1 fruit fly cellular context compared by ENCODE assay signal in genomic region chr3L:12831290-12831952, dm6.
TF ChIP-seq lines count a peak whose summit lies in the region.

No protein-coding gene starts in this region.

TF ChIP-seq in whole organism, embryonic, 481 proteins besides CTCF, POLR2A, EP300 and RAD21 (continued from another document and continues in another):
- TF ChIP-seq ttk (GFP tag; IDR thresholded peaks at IDR 0.05; lab: Robert Waterston, UW) (no peak), CG2129 (GFP tag; IDR thresholded peaks at IDR 0.05; lab: Robert Waterston, UW; ENCODE audit: partially characterized antibody) (no peak), jing (GFP tag; optimal IDR thresholded peaks at IDR 0.05; lab: Kevin White, UChicago) (peak; percentile 8), H2.0 (GFP tag; IDR thresholded peaks at IDR 0.05; lab: Robert Waterston, UW) (peak; percentile 58), fd3F (GFP tag; optimal IDR thresholded peaks at IDR 0.05; lab: Kevin White, UChicago) (peak; percentile 9), CG6683 (GFP tag; optimal IDR thresholded peaks at IDR 0.05; lab: Kevin White, UChicago) (no peak), kah (GFP tag; optimal IDR thresholded peaks at IDR 0.05; lab: Kevin White, UChicago) (no peak), CG30020 (tag; optimal IDR thresholded peaks at IDR 0.05; lab: Kevin White, UChicago) (no peak), ssp (GFP tag; IDR thresholded peaks at IDR 0.05; lab: Robert Waterston, UW) (no peak), E2f1 (GFP tag; IDR thresholded peaks at IDR 0.05; lab: Robert Waterston, UW) (no peak), Bteb2 (GFP tag; optimal IDR thresholded peaks at IDR 0.05; lab: Kevin White, UChicago) (peak; percentile 60), CG11696 (GFP tag; IDR thresholded peaks at IDR 0.05; lab: Robert Waterston, UW) (no peak), caup (GFP tag; optimal IDR thresholded peaks at IDR 0.05; lab: Kevin White, UChicago; ENCODE audit: severe bottlenecking) (no peak), Eip74EF (GFP tag; optimal IDR thresholded peaks at IDR 0.05; lab: Kevin White, UChicago) (peak in 1 of 2 experiments; percentile 39), NFAT (GFP tag; IDR thresholded peaks at IDR 0.05; lab: Robert Waterston, UW) (no peak), CG12769 (tag; optimal IDR thresholded peaks at IDR 0.05; lab: Kevin White, UChicago) (peak; percentile 29), cas (GFP tag; IDR thresholded peaks at IDR 0.05; lab: Robert Waterston, UW) (no peak), CG1603 (tag; optimal IDR thresholded peaks at IDR 0.05; lab: Kevin White, UChicago) (peak; percentile 25), CG7987 (GFP tag; optimal IDR thresholded peaks at IDR 0.05; lab: Kevin White, UChicago) (no peak), CG42726 (GFP tag; IDR thresholded peaks at IDR 0.05; lab: Robert Waterston, UW; ENCODE audit: partially characterized antibody) (no peak), CG31388 (GFP tag; optimal IDR thresholded peaks at IDR 0.05; lab: Kevin White, UChicago) (no peak), Nf-YC (tag; optimal IDR thresholded peaks at IDR 0.05; lab: Kevin White, UChicago) (no peak), CG43689 (GFP tag; IDR thresholded peaks at IDR 0.05; lab: Robert Waterston, UW) (no peak), CG12744 (GFP tag; optimal IDR thresholded peaks at IDR 0.05; lab: Kevin White, UChicago) (no peak), CG4404 (GFP tag; IDR thresholded peaks at IDR 0.05; lab: Robert Waterston, UW) (no peak), BEAF-32 (GFP tag; optimal IDR thresholded peaks at IDR 0.05; lab: Kevin White, UChicago) (no peak), Oli (tag; optimal IDR thresholded peaks at IDR 0.05; lab: Kevin White, UChicago) (peak; percentile 62), fru (optimal IDR thresholded peaks at IDR 0.05; lab: Kevin White, UChicago) (no peak), zen2 (GFP tag; IDR thresholded peaks at IDR 0.05; lab: Robert Waterston, UW; ENCODE audit: partially characterized antibody) (no peak), oc (tag; optimal IDR thresholded peaks at IDR 0.05; lab: Kevin White, UChicago) (peak; percentile 3), tx (GFP tag; optimal IDR thresholded peaks at IDR 0.05; lab: Kevin White, UChicago) (peak; percentile 15), CG1832 (GFP tag; optimal IDR thresholded peaks at IDR 0.05; lab: Kevin White, UChicago) (no peak), CG30431 (GFP tag; optimal IDR thresholded peaks at IDR 0.05; lab: Kevin White, UChicago) (no peak), hbn (GFP tag; IDR thresholded peaks at IDR 0.05; lab: Robert Waterston, UW; ENCODE audit: partially characterized antibody) (no peak), CG8765 (GFP tag; IDR thresholded peaks at IDR 0.05; lab: Robert Waterston, UW) (no peak), CG2678 (tag; optimal IDR thresholded peaks at IDR 0.05; lab: Kevin White, UChicago) (peak; percentile 66), CG14965 (GFP tag; optimal IDR thresholded peaks at IDR 0.05; lab: Kevin White, UChicago; ENCODE audit: borderline replicate concordance) (no peak), Adf1 (GFP tag; IDR thresholded peaks at IDR 0.05; lab: Robert Waterston, UW) (no peak), Kr (GFP tag; optimal IDR thresholded peaks at IDR 0.05; lab: Kevin White, UChicago) (no peak), C15 (GFP tag; IDR thresholded peaks at IDR 0.05; lab: Robert Waterston, UW) (no peak), her (GFP tag; optimal IDR thresholded peaks at IDR 0.05; lab: Kevin White, UChicago) (no peak), CG8388 (GFP tag; optimal IDR thresholded peaks at IDR 0.05; lab: Kevin White, UChicago) (peak; percentile 32), CG6765 (GFP tag; optimal IDR thresholded peaks at IDR 0.05; lab: Kevin White, UChicago) (no peak), CHES-1-like (GFP tag; optimal IDR thresholded peaks at IDR 0.05; lab: Kevin White, UChicago) (peak; percentile 61), sim (GFP tag; IDR thresholded peaks at IDR 0.05; lab: Robert Waterston, UW) (no peak), Asciz (GFP tag; optimal IDR thresholded peaks at IDR 0.05; lab: Kevin White, UChicago) (peak; percentile 49), CG17802 (tag; optimal IDR thresholded peaks at IDR 0.05; lab: Kevin White, UChicago) (no peak), Fer1 (GFP tag; optimal IDR thresholded peaks at IDR 0.05; lab: Kevin White, UChicago) (peak; percentile 29), Drgx (GFP tag; IDR thresholded peaks at IDR 0.05; lab: Robert Waterston, UW) (peak; percentile 70), lbe (GFP tag; optimal IDR thresholded peaks at IDR 0.05; lab: Kevin White, UChicago) (no peak), grn (GFP tag; optimal IDR thresholded peaks at IDR 0.05; lab: Kevin White, UChicago) (no peak), D19A (tag; optimal IDR thresholded peaks at IDR 0.05; lab: Kevin White, UChicago) (peak; percentile 71), crp (GFP tag; optimal IDR thresholded peaks at IDR 0.05; lab: Kevin White, UChicago) (no peak), crol (GFP tag; IDR thresholded peaks at IDR 0.05; lab: Robert Waterston, UW) (no peak), CG13296 (GFP tag; optimal IDR thresholded peaks at IDR 0.05; lab: Kevin White, UChicago) (no peak), CG11504 (tag; optimal IDR thresholded peaks at IDR 0.05; lab: Kevin White, UChicago) (peak; percentile 53), Elba2 (GFP tag; optimal IDR thresholded peaks at IDR 0.05; lab: Kevin White, UChicago) (no peak), CG8944 (GFP tag; optimal IDR thresholded peaks at IDR 0.05; lab: Kevin White, UChicago) (peak; percentile 31), twi (tag; optimal IDR thresholded peaks at IDR 0.05; lab: Kevin White, UChicago) (no peak), gcm2 (GFP tag; optimal IDR thresholded peaks at IDR 0.05; lab: Kevin White, UChicago) (peak; percentile 12), maf-S (GFP tag; optimal IDR thresholded peaks at IDR 0.05; lab: Kevin White, UChicago) (no peak), sens-2 (GFP tag; IDR thresholded peaks at IDR 0.05; lab: Robert Waterston, UW) (peak; percentile 8; the same call in 1 of the 2 replicates), pita (GFP tag; optimal IDR thresholded peaks at IDR 0.05; lab: Kevin White, UChicago) (no peak), CG10431 (GFP tag; optimal IDR thresholded peaks at IDR 0.05; lab: Kevin White, UChicago) (no peak), Dip3 (GFP tag; optimal IDR thresholded peaks at IDR 0.05; lab: Kevin White, UChicago) (peak; percentile 56), ind (GFP tag; optimal IDR thresholded peaks at IDR 0.05; lab: Kevin White, UChicago) (peak; percentile 43), CG6654 (GFP tag; optimal IDR thresholded peaks at IDR 0.05; lab: Kevin White, UChicago) (peak; percentile 34), CG6813 (GFP tag; optimal IDR thresholded peaks at IDR 0.05; lab: Kevin White, UChicago) (no peak), sob (GFP tag; IDR thresholded peaks at IDR 0.05; lab: Robert Waterston, UW) (peak; percentile 34; the same call in 1 of the 2 replicates), fd64A (GFP tag; optimal IDR thresholded peaks at IDR 0.05; lab: Kevin White, UChicago) (no peak), CG6175 (GFP tag; IDR thresholded peaks at IDR 0.05; lab: Robert Waterston, UW) (no peak), CG9932 (GFP tag; IDR thresholded peaks at IDR 0.05; lab: Robert Waterston, UW) (no peak), CG14441 (GFP tag; IDR thresholded peaks at IDR 0.05; lab: Robert Waterston, UW) (peak; percentile 61), Sox100B (GFP tag; optimal IDR thresholded peaks at IDR 0.05; lab: Kevin White, UChicago) (no peak), jigr1 (GFP tag; IDR thresholded peaks at IDR 0.05; lab: Robert Waterston, UW) (no peak), CG34224 (GFP tag; IDR thresholded peaks at IDR 0.05; lab: Robert Waterston, UW; ENCODE audit: partially characterized antibody) (no peak), CG4617 (GFP tag; optimal IDR thresholded peaks at IDR 0.05; lab: Kevin White, UChicago; ENCODE audit: borderline replicate concordance) (no peak), Dek (tag; optimal IDR thresholded peaks at IDR 0.05; lab: Kevin White, UChicago) (peak; percentile 25), CG4424 (GFP tag; optimal IDR thresholded peaks at IDR 0.05; lab: Kevin White, UChicago) (peak; percentile 26), nom (GFP tag; optimal IDR thresholded peaks at IDR 0.05; lab: Kevin White, UChicago) (peak; percentile 20), nerfin-2 (GFP tag; IDR thresholded peaks at IDR 0.05; lab: Robert Waterston, UW; ENCODE audit: partially characterized antibody) (no peak), Max (GFP tag; optimal IDR thresholded peaks at IDR 0.05; lab: Kevin White, UChicago) (no peak), HLH4C (GFP tag; IDR thresholded peaks at IDR 0.05; lab: Robert Waterston, UW; ENCODE audit: partially characterized antibody) (no peak), CG18262 (tag; optimal IDR thresholded peaks at IDR 0.05; lab: Kevin White, UChicago) (peak; percentile 43), gsb-n (tag; optimal IDR thresholded peaks at IDR 0.05; lab: Kevin White, UChicago) (no peak), croc (GFP tag; conservative IDR thresholded peaks at IDR 0.05; lab: Robert Waterston, UW) (no peak), CG14710 (tag; optimal IDR thresholded peaks at IDR 0.05; lab: Kevin White, UChicago) (no peak), lilli (GFP tag; optimal IDR thresholded peaks at IDR 0.05; lab: Kevin White, UChicago) (peak; percentile 71), sima (GFP tag; optimal IDR thresholded peaks at IDR 0.05; lab: Kevin White, UChicago) (no peak), trem (tag; optimal IDR thresholded peaks at IDR 0.05; lab: Kevin White, UChicago) (no peak), al (GFP tag; IDR thresholded peaks at IDR 0.05; lab: Robert Waterston, UW) (no peak), lola (GFP tag; optimal IDR thresholded peaks at IDR 0.05; lab: Kevin White, UChicago) (no peak), CG16813 (GFP tag; IDR thresholded peaks at IDR 0.05; lab: Robert Waterston, UW; ENCODE audit: partially characterized antibody) (no peak), CG9876 (GFP tag; optimal IDR thresholded peaks at IDR 0.05; lab: Kevin White, UChicago) (no peak), gro (GFP tag; optimal IDR thresholded peaks at IDR 0.05; lab: Kevin White, UChicago) (peak; percentile 41), yki (optimal IDR thresholded peaks at IDR 0.05; lab: Kevin White, UChicago) (no peak), ase (GFP tag; IDR thresholded peaks at IDR 0.05; lab: Robert Waterston, UW) (no peak), Dp (GFP tag; optimal IDR thresholded peaks at IDR 0.05; lab: Kevin White, UChicago) (no peak), CG11247 (GFP tag; IDR thresholded peaks at IDR 0.05; lab: Robert Waterston, UW) (no peak), Awh (GFP tag; IDR thresholded peaks at IDR 0.05; lab: Robert Waterston, UW) (peak; percentile 43; the same call in 1 of the 2 replicates), seq (GFP tag; IDR thresholded peaks at IDR 0.05; lab: Robert Waterston, UW) (peak; percentile 52; the same call in 1 of the 2 replicates), CG17186 (GFP tag; optimal IDR thresholded peaks at IDR 0.05; lab: Kevin White, UChicago) (no peak), Atf3 (GFP tag; optimal IDR thresholded peaks at IDR 0.05; lab: Kevin White, UChicago) (no peak), danr (GFP tag; IDR thresholded peaks at IDR 0.05; lab: Robert Waterston, UW) (no peak), CG1647 (GFP tag; optimal IDR thresholded peaks at IDR 0.05; lab: Kevin White, UChicago) (no peak), CrebB (tag; optimal IDR thresholded peaks at IDR 0.05; lab: Kevin White, UChicago) (no peak), tup (GFP tag; optimal IDR thresholded peaks at IDR 0.05; lab: Kevin White, UChicago) (no peak), ems (GFP tag; optimal IDR thresholded peaks at IDR 0.05; lab: Kevin White, UChicago) (no peak), vnd (GFP tag; IDR thresholded peaks at IDR 0.05; lab: Robert Waterston, UW; ENCODE audit: partially characterized antibody) (no peak), PHDP (tag; optimal IDR thresholded peaks at IDR 0.05; lab: Kevin White, UChicago) (peak; percentile 71), wdn (GFP tag; IDR thresholded peaks at IDR 0.05; lab: Robert Waterston, UW) (0 out of 2 replicates have a peak, but pooled peaks have one; percentile 25), Mad (GFP tag; optimal IDR thresholded peaks at IDR 0.05; lab: Kevin White, UChicago) (no peak), H15 (GFP tag; IDR thresholded peaks at IDR 0.05; lab: Robert Waterston, UW) (0 out of 3 replicates have a peak, but pooled peaks have one; percentile 42), Hr39 (optimal IDR thresholded peaks at IDR 0.05; lab: Kevin White, UChicago) (no peak), CG7372 (GFP tag; IDR thresholded peaks at IDR 0.05; lab: Robert Waterston, UW) (0 out of 2 replicates have a peak, but pooled peaks have one; percentile 42), CG13894 (tag; optimal IDR thresholded peaks at IDR 0.05; lab: Kevin White, UChicago) (no peak), Myb (GFP tag; optimal IDR thresholded peaks at IDR 0.05; lab: Kevin White, UChicago) (no peak), CG10147 (GFP tag; optimal IDR thresholded peaks at IDR 0.05; lab: Kevin White, UChicago) (peak; percentile 25), CG32767 (GFP tag; IDR thresholded peaks at IDR 0.05; lab: Robert Waterston, UW) (no peak), CG2199 (GFP tag; IDR thresholded peaks at IDR 0.05; lab: Robert Waterston, UW) (no peak), CG12391 (tag; optimal IDR thresholded peaks at IDR 0.05; lab: Kevin White, UChicago) (peak; percentile 61), da (GFP tag; optimal IDR thresholded peaks at IDR 0.05; lab: Kevin White, UChicago) (no peak), toy (GFP tag; IDR thresholded peaks at IDR 0.05; lab: Robert Waterston, UW) (no peak), pfk (GFP tag; optimal IDR thresholded peaks at IDR 0.05; lab: Kevin White, UChicago) (no peak), dm (GFP tag; optimal IDR thresholded peaks at IDR 0.05; lab: Kevin White, UChicago) (no peak), Hr51 (GFP tag; optimal IDR thresholded peaks at IDR 0.05; lab: Kevin White, UChicago) (peak in 1 of 2 experiments; percentile 79), CG2875 (GFP tag; optimal IDR thresholded peaks at IDR 0.05; lab: Kevin White, UChicago) (peak; percentile 24), hth (optimal IDR thresholded peaks at IDR 0.05; lab: Kevin White, UChicago) (no peak), Dll (GFP tag; IDR thresholded peaks at IDR 0.05; lab: Robert Waterston, UW; ENCODE audit: partially characterized antibody) (no peak), Dbx (GFP tag; IDR thresholded peaks at IDR 0.05; lab: Robert Waterston, UW) (no peak), az2 (GFP tag; optimal IDR thresholded peaks at IDR 0.05; lab: Kevin White, UChicago) (peak; percentile 29), phol (tag; optimal IDR thresholded peaks at IDR 0.05; lab: Kevin White, UChicago) (peak; percentile 50), sug (tag; optimal IDR thresholded peaks at IDR 0.05; lab: Kevin White, UChicago) (no peak), grau (tag; optimal IDR thresholded peaks at IDR 0.05; lab: Kevin White, UChicago) (peak; percentile 75), usp (GFP tag; optimal IDR thresholded peaks at IDR 0.05; lab: Kevin White, UChicago) (no peak)
